Worm (Caenorhabditis elegans) whole organism, L2 larva: ENCODE measurements around the gene lhpp-1.

Source experiments
- C34F6.9 ChIP-seq: fragments of 150-350 bp; optimal IDR thresholded peaks from 2 replicates; lab custom pipeline; 2014; ENCODE audit warnings: missing biosample characterization, missing genetic modification characterization
- Y55F3AM.14 ChIP-seq: fragments of 200-800 bp; sonication (Bioruptor generic); optimal IDR thresholded peaks from 2 replicates; lab custom pipeline; 2018; ENCODE audit warnings: mild to moderate bottlenecking, missing genetic modification characterization, missing compliant biosample characterization
- aly-2 ChIP-seq: fragments of 150-350 bp; optimal IDR thresholded peaks from 2 replicates; lab custom pipeline; 2014; ENCODE audit warnings: missing biosample characterization, missing genetic modification characterization
- ama-1 ChIP-seq: fragments of 150-350 bp; optimal IDR thresholded peaks from 2 replicates; lab custom pipeline; 2018; ENCODE audit warnings: inconsistent platforms
- blmp-1 ChIP-seq: sonication (generic microtip); optimal IDR thresholded peaks from 2 replicates; lab custom pipeline; 2017; ENCODE audit warnings: missing genetic modification characterization, mild to moderate bottlenecking, missing compliant biosample characterization, antibody characterized with exemption, moderate library complexity; ENCODE audit not compliant: insufficient read depth
- ceh-16 ChIP-seq: fragments of 150-350 bp; optimal IDR thresholded peaks from 2 replicates; lab custom pipeline; 2014; ENCODE audit warnings: missing biosample characterization, missing genetic modification characterization
- ceh-82 ChIP-seq: fragments of 150-350 bp; optimal IDR thresholded peaks from 2 replicates; lab custom pipeline; 2014; ENCODE audit warnings: missing biosample characterization, missing genetic modification characterization
- crh-2 ChIP-seq: sonication (generic microtip); optimal IDR thresholded peaks from 2 replicates; lab custom pipeline; 2017; ENCODE audit warnings: missing biosample characterization, missing genetic modification characterization
- dmd-4 ChIP-seq: sonication (generic microtip); optimal IDR thresholded peaks from 2 replicates; lab custom pipeline; 2017; ENCODE audit warnings: missing biosample characterization, missing genetic modification characterization
- elt-3 ChIP-seq: sonication (generic microtip); optimal IDR thresholded peaks from 2 replicates; lab custom pipeline; 2017; ENCODE audit warnings: missing biosample characterization, missing genetic modification characterization
- fos-1 ChIP-seq: fragments of 150-350 bp; optimal IDR thresholded peaks from 2 replicates; lab custom pipeline; 2014; ENCODE audit warnings: missing biosample characterization, missing genetic modification characterization
- gmeb-1 ChIP-seq: fragments of 150-350 bp; optimal IDR thresholded peaks from 2 replicates; lab custom pipeline; 2014; ENCODE audit warnings: missing biosample characterization, missing genetic modification characterization
- lin-13 ChIP-seq: fragments of 150-350 bp; optimal IDR thresholded peaks from 2 replicates; lab custom pipeline; 2014; ENCODE audit warnings: missing biosample characterization, missing genetic modification reagents, missing genetic modification characterization
- lin-39 ChIP-seq: fragments of 150-350 bp; optimal IDR thresholded peaks from 2 replicates; lab custom pipeline; 2014; ENCODE audit warnings: missing biosample characterization, missing genetic modification reagents, missing genetic modification characterization
- mbf-1 ChIP-seq: sonication (generic microtip); optimal IDR thresholded peaks from 2 replicates; lab custom pipeline; 2017; ENCODE audit warnings: missing biosample characterization, missing genetic modification characterization
- nhr-10 ChIP-seq: sonication (generic microtip); optimal IDR thresholded peaks from 2 replicates; lab custom pipeline; 2017; ENCODE audit warnings: missing biosample characterization, missing genetic modification characterization
- nhr-12 ChIP-seq: fragments of 150-350 bp; optimal IDR thresholded peaks from 2 replicates; lab custom pipeline; 2014; ENCODE audit warnings: missing biosample characterization, missing genetic modification characterization
- nhr-129 ChIP-seq: fragments of 150-350 bp; optimal IDR thresholded peaks from 2 replicates; lab custom pipeline; 2014; ENCODE audit warnings: missing biosample characterization, missing genetic modification characterization
- nhr-21 ChIP-seq: fragments of 150-350 bp; optimal IDR thresholded peaks from 2 replicates; lab custom pipeline; 2014; ENCODE audit warnings: missing biosample characterization, missing genetic modification characterization
- nhr-25 ChIP-seq: fragments of 150-350 bp; sonication (generic microtip); optimal IDR thresholded peaks from 3 replicates; lab custom pipeline; 2014; ENCODE audit warnings: missing biosample characterization, missing genetic modification characterization
- nhr-6 ChIP-seq: fragments of 150-350 bp; optimal IDR thresholded peaks from 2 replicates; lab custom pipeline; 2014; ENCODE audit warnings: missing biosample characterization, missing genetic modification characterization
- nhr-77 ChIP-seq: fragments of 150-350 bp; optimal IDR thresholded peaks from 2 replicates; lab custom pipeline; 2014; ENCODE audit warnings: missing biosample characterization, missing genetic modification characterization
- peb-1 ChIP-seq: fragments of 150-350 bp; optimal IDR thresholded peaks from 2 replicates; lab custom pipeline; 2014; ENCODE audit warnings: missing biosample characterization, missing genetic modification characterization
- sem-4 ChIP-seq: fragments of 150-350 bp; optimal IDR thresholded peaks from 2 replicates; lab custom pipeline; 2014; ENCODE audit warnings: missing biosample characterization, missing genetic modification reagents, missing genetic modification characterization
- skn-1 ChIP-seq: sonication (generic microtip); optimal IDR thresholded peaks from 2 replicates; lab custom pipeline; 2017; ENCODE audit warnings: missing biosample characterization, missing genetic modification characterization
- sma-3 ChIP-seq: sonication (generic microtip); optimal IDR thresholded peaks from 2 replicates; lab custom pipeline; 2016; ENCODE audit warnings: missing genetic modification reagents, missing genetic modification characterization, missing compliant biosample characterization
- sma-9 ChIP-seq, 2 experiments: fragments of 150-350 bp in 1 of 2; sonication (generic microtip) in 1 of 2; optimal IDR thresholded peaks; 2 replicates each; lab custom pipeline; 2014 to 2016; ENCODE audit warnings: missing genetic modification characterization in 2 of 2, mild to moderate bottlenecking in 1 of 2, missing biosample characterization in 1 of 2, missing compliant biosample characterization in 1 of 2, missing genetic modification reagents in 1 of 2, moderate library complexity in 1 of 2
- snpc-4 ChIP-seq: fragments of 150-350 bp; optimal IDR thresholded peaks from 2 replicates; lab custom pipeline; 2014; ENCODE audit warnings: missing biosample characterization, missing genetic modification characterization
- unc-39 ChIP-seq: fragments of 150-350 bp; optimal IDR thresholded peaks from 2 replicates; lab custom pipeline; 2014; ENCODE audit warnings: missing biosample characterization, missing genetic modification characterization
- unc-55 ChIP-seq: fragments of 150-350 bp; sonication (generic microtip); optimal IDR thresholded peaks from 3 replicates; lab custom pipeline; 2014; ENCODE audit warnings: missing biosample characterization, missing genetic modification reagents, missing genetic modification characterization
- unc-62 ChIP-seq: fragments of 150-350 bp; optimal IDR thresholded peaks from 2 replicates; lab custom pipeline; 2014; ENCODE audit warnings: missing biosample characterization, missing genetic modification reagents, missing genetic modification characterization
- zag-1 ChIP-seq: fragments of 150-350 bp; optimal IDR thresholded peaks from 2 replicates; lab custom pipeline; 2014; ENCODE audit warnings: missing biosample characterization, missing genetic modification characterization
- ztf-1 ChIP-seq: fragments of 200-800 bp; sonication (Bioruptor generic); conservative IDR thresholded peaks from 2 replicates; pipeline ENCODE4 v1.3.6; 2022; ENCODE audit warnings: missing genetic modification characterization, missing compliant biosample characterization
- ztf-4 ChIP-seq: fragments of 150-350 bp; optimal IDR thresholded peaks from 2 replicates; lab custom pipeline; 2014; ENCODE audit warnings: missing biosample characterization, missing genetic modification characterization

Gene lhpp-1

DNA sequence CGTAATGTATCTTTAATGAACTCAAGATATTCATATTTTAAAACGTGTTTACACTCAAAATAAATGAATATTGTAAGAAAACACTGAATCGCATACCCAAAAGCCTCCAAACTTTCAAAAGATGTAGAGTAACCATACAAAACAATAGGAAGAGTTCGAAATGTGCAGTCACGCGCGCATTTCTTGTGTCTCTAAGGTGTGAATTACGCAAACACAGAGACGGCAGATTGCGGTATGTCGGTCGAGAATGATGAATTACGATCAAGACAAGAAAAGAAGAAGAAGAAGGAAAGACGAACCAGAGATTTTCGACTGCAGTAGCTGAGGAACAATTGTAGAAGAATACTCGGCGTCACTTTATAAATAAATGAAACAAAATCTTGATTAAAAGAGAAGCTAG, at the start of gene lhpp-1:
Gene lhpp-1 (minus strand): TSS at position 354 of the 400 bp plus-strand sequence.
- TF ChIP-seq unc-55 (GFP tag; lab: Kevin White, UChicago) (peak; percentile 29), elt-3 (no peak), nhr-129 (tag; lab: Kevin White, UChicago) (peak; percentile 50)

DNA sequence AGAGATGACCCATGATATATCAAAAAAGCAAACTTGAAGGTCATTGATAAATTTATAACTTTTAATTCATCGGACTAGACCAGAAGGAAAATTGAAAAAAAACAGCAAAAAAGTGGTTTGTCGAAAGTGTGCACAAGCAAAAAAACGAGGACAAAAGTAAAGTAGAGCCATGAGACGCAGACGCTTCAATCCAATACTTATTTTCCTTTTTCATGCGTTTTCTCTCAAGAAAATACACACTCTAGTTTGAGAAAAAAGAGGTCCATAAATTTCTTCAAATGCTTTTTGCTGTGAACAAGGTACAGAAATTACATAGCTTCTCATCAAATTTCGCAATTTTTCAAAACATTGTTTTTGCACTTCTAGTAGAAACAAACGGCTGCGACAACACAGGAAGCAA, 49.6 kb upstream of the lhpp-1 start:
- no peak for TF ChIP-seq gmeb-1
- no peak for TF ChIP-seq peb-1
- peak; percentile 56 for TF ChIP-seq C34F6.9 (tag; lab: Kevin White, UChicago)
- TF ChIP-seq Y55F3AM.14: no peak
- no peak for TF ChIP-seq nhr-6 (tag; lab: Kevin White, UChicago)
- peak; percentile 79 for TF ChIP-seq unc-55 (GFP tag; lab: Kevin White, UChicago)
- no peak for TF ChIP-seq sem-4
- TF ChIP-seq blmp-1: no peak
- TF ChIP-seq ztf-1 (GFP tag; lab: Robert Waterston, UW): no peak
- TF ChIP-seq sma-9 (GFP tag; optimal IDR thresholded peaks at IDR 0.05; lab: Kevin White, UChicago): no peak
- no peak for TF ChIP-seq sma-9 (tag; optimal IDR thresholded peaks at IDR 0.05; lab: Kevin White, UChicago)

DNA sequence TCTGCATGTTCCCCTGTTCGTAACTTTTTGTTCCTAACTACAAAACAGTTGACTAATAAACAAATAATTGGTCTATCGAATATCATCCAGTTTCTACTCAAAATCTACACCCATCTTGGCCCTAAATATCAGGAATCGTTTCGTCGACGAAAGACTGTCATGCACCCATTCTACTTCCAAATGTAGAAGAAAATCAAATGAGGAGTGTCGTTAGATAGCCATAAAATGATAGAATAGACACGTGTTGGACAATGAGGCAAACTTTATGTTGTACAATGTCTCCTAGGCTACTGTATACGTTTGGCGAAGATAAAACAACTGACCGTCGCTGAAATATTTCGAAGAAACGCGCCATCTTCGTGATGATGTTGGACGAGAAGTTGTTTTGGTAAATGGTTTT, 48.4 kb upstream of the lhpp-1 start:
- TF ChIP-seq nhr-10: no peak
- no peak for TF ChIP-seq aly-2 (tag; lab: Kevin White, UChicago)
- TF ChIP-seq sem-4: no peak
- TF ChIP-seq fos-1 (tag; lab: Kevin White, UChicago): no peak
- TF ChIP-seq mbf-1 (tag; lab: Kevin White, UChicago): no peak
- no peak for TF ChIP-seq crh-2 (tag; lab: Kevin White, UChicago)
- no peak for TF ChIP-seq ztf-4
- TF ChIP-seq zag-1 (tag; lab: Kevin White, UChicago): no peak
- TF ChIP-seq gmeb-1: no peak
- TF ChIP-seq nhr-6 (tag; lab: Kevin White, UChicago): no peak
- TF ChIP-seq blmp-1: no peak
- no peak for TF ChIP-seq nhr-21 (tag; lab: Kevin White, UChicago)
- no peak for TF ChIP-seq elt-3
- TF ChIP-seq sma-3: no peak
- no peak for TF ChIP-seq nhr-25 (tag; lab: Kevin White, UChicago)
- no peak for TF ChIP-seq C34F6.9 (tag; lab: Kevin White, UChicago)
- TF ChIP-seq unc-55 (GFP tag; lab: Kevin White, UChicago): no peak
- TF ChIP-seq, all 48 proteins: peak for 0

DNA sequence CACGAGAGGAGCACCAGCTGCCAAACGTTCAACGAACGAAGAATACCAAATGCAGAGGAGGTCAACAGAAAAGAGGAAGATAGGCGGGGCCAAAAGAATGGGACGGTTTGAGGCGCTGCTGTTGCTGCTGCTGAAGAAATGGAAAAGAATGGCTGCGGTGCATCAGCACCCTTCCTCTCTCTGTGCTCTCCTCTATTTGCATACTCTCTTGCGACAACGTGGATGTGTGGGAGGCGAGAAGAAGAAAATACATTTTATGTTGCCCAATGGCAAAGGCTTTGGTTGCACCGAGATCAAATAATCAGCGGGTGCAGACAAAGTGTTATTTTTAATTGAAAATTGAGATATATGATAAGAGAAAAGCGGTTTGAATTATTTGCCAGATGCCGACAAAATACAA, 46.8 kb upstream of the lhpp-1 start:
- TF ChIP-seq ceh-82 (no peak), nhr-77 (tag; lab: Kevin White, UChicago) (no peak), sma-3 (no peak), nhr-12 (tag; lab: Kevin White, UChicago) (no peak), nhr-6 (tag; lab: Kevin White, UChicago) (no peak), dmd-4 (tag; lab: Kevin White, UChicago) (no peak), nhr-129 (tag; lab: Kevin White, UChicago) (peak; percentile 19), sma-9 (GFP tag; optimal IDR thresholded peaks at IDR 0.05; lab: Kevin White, UChicago) (peak; percentile 92), sma-9 (tag; optimal IDR thresholded peaks at IDR 0.05; lab: Kevin White, UChicago) (no peak), ceh-16 (no peak), fos-1 (tag; lab: Kevin White, UChicago) (no peak), unc-39 (tag; lab: Kevin White, UChicago) (no peak)

DNA sequence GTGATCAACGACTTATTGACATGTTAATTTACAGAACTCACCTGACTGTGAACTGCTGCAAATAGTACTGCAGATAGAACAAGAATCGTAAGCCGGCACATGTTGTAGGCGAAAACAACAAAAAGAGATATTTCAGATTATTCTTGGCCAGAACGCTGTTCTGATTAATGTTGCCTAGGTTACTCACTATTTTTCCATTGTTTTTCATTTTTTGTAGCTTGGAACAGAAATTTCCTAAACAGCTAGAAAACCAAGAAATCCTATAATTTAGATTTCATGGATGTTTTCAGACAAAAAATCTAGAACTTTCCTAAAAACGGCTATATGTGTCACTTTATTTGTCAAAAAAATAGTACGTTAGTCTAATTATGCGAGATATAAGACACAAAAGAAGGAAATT, 42.9 kb upstream of the lhpp-1 start, which contains the start of gene C27A7.9:
Gene C27A7.9 (minus strand): TSS at position 101 of the 400 bp plus-strand sequence.
- TF ChIP-seq lin-39 (tag; lab: Kevin White, UChicago): no peak
- TF ChIP-seq gmeb-1: no peak
- TF ChIP-seq ceh-16: no peak
- no peak for TF ChIP-seq sma-9 (GFP tag; optimal IDR thresholded peaks at IDR 0.05; lab: Kevin White, UChicago)
- no peak for TF ChIP-seq sma-9 (tag; optimal IDR thresholded peaks at IDR 0.05; lab: Kevin White, UChicago)
- no peak for TF ChIP-seq dmd-4 (tag; lab: Kevin White, UChicago)
- no peak for TF ChIP-seq unc-39 (tag; lab: Kevin White, UChicago)
- TF ChIP-seq aly-2 (tag; lab: Kevin White, UChicago): no peak
- no peak for TF ChIP-seq sem-4
- TF ChIP-seq crh-2 (tag; lab: Kevin White, UChicago): no peak
- TF ChIP-seq skn-1 (tag; lab: Kevin White, UChicago): no peak
- no peak for TF ChIP-seq lin-13
- no peak for TF ChIP-seq peb-1
- TF ChIP-seq ama-1 (lab: Kevin White, UChicago): no peak
- TF ChIP-seq unc-62 (GFP tag; lab: Kevin White, UChicago): no peak
- no peak for TF ChIP-seq nhr-12 (tag; lab: Kevin White, UChicago)
- no peak for TF ChIP-seq nhr-77 (tag; lab: Kevin White, UChicago)
- no peak for TF ChIP-seq blmp-1
- no peak for TF ChIP-seq snpc-4 (tag; lab: Kevin White, UChicago)
- TF ChIP-seq sma-3: no peak
